Worm (Caenorhabditis elegans) whole organism, young adult: Measurements from ENCODE around the gene cest-24.

ENCODE experiments used
- F49E8.2 ChIP-seq: sonication (generic microtip); optimal IDR thresholded peaks from 3 replicates; lab custom pipeline; 2017; ENCODE audit warnings: missing genetic modification characterization, mild to moderate bottlenecking, missing compliant biosample characterization, antibody characterized with exemption, moderate library complexity; ENCODE audit not compliant: insufficient read depth
- lin-40 ChIP-seq: sonication (generic microtip); optimal IDR thresholded peaks from 2 replicates; lab custom pipeline; 2016; ENCODE audit warnings: missing genetic modification characterization, mild to moderate bottlenecking, missing compliant biosample characterization, missing genotype, missing genetic modification reagents

DNA sequence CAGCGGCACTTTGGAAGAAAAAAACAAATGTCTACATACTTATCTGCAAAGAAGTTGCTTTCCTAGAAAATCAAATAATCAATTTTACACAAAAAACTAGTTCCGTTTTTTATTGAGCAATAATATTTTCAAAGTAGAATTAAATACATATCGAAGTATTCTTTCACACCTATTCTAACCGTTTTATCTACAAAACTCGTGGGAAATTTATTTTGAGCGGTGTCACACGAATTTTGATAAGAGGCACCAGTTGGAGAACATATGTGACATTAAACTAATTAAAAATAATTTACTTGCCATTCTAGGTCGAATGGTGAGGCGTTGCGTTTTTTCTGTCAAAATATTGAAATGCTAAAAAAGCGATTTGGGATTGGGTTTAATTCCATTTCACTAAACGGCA, 47.8 kb upstream of the cest-24 start:
- TF ChIP-seq lin-40 (tag; lab: Kevin White, UChicago) (no peak), F49E8.2 (no peak)
